Worm (Caenorhabditis elegans): Measurements from ENCODE around the gene C47D12.5.

The C47D12.5 gene

ce11 chrII:11633509-11633908 is 51.6 kb downstream of the C47D12.5 start, which contains the start of gene din-1:
din-1 (minus strand) TSS chrII:11633609.
- no peak for TF ChIP-seq unc-39 (tag; optimal IDR thresholded peaks at IDR 0.05)
- no peak for TF ChIP-seq nhr-12 (tag; optimal IDR thresholded peaks at IDR 0.05)
- TF ChIP-seq peb-1 (tag; optimal IDR thresholded peaks at IDR 0.05) = no peak
- TF ChIP-seq nhr-23 (tag; optimal IDR thresholded peaks at IDR 0.05) = no peak
- no peak for TF ChIP-seq mdl-1 (tag; optimal IDR thresholded peaks at IDR 0.05)
- no peak for TF ChIP-seq ztf-11 (tag; optimal IDR thresholded peaks at IDR 0.05)
- no peak for TF ChIP-seq ceh-82 (tag; optimal IDR thresholded peaks at IDR 0.05)
- TF ChIP-seq ztf-1 (GFP tag; conservative IDR thresholded peaks at IDR 0.05) = no peak
- no peak for TF ChIP-seq nhr-6 (tag; optimal IDR thresholded peaks at IDR 0.05)
- no peak for TF ChIP-seq nhr-21 (tag; optimal IDR thresholded peaks at IDR 0.05)
- TF ChIP-seq fos-1 (tag; optimal IDR thresholded peaks at IDR 0.05) = no peak
- no peak for TF ChIP-seq ZK546.5 (tag; optimal IDR thresholded peaks at IDR 0.05)
